Worm (Caenorhabditis elegans) whole organism, L4/young adult: ENCODE results near the gene gly-14.

Experiments
- W03F9.2 ChIP-seq: fragments of 150-350 bp; optimal IDR thresholded peaks from 2 replicates; lab custom pipeline; 2014; ENCODE audit warnings: missing biosample characterization, missing genetic modification characterization
- dao-5 ChIP-seq: sonication (generic microtip); optimal IDR thresholded peaks from 2 replicates; lab custom pipeline; 2016; ENCODE audit warnings: missing genotype, missing genetic modification characterization, moderate library complexity, missing compliant biosample characterization
- him-1 ChIP-seq: sonication (generic microtip); optimal IDR thresholded peaks from 2 replicates; lab custom pipeline; 2016; ENCODE audit warnings: missing genotype, missing genetic modification reagents, missing genetic modification characterization, missing compliant biosample characterization

DNA sequence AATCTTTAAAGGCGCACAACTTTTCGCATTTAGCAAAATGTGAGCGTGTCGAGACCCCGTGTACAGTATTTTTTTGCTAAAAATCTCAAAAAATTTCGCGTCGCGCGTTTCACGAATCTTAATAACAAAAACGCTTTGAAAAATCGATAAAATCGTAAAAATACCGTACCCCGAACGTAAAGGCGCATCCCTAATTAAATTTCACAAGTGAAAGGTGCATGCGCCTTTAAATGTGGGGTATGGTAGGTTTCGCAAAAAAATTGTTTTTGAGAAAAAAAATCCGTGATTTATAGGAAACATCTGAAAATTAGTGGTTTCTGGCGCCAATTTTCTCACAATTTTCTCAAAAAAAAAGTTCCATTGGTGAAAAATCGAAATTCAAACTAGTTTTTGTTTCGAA lies 41.1 kb upstream of the gly-14 start:
- no peak for TF ChIP-seq him-1 (tag; lab: Kevin White, UChicago)
- no peak for TF ChIP-seq W03F9.2 (tag; lab: Kevin White, UChicago)
- no peak for TF ChIP-seq dao-5 (tag; lab: Kevin White, UChicago)
